Fruit fly (Drosophila melanogaster) whole organism, embryonic: ENCODE results near the gene CG13896.

Experiments
- BEAF-32 ChIP-seq: fragments of 200-800 bp; sonication (Bioruptor generic); optimal IDR thresholded peaks from 3 replicates; lab custom pipeline; 2017; ENCODE audit warnings: missing biosample characterization, missing genetic modification characterization, mild to moderate bottlenecking, moderate library complexity, missing genetic modification reagents
- Bgb ChIP-seq: fragments of 200-800 bp; sonication (Bioruptor generic); IDR thresholded peaks from 2 replicates; pipeline ENCODE4 v1.3.6; 2022; ENCODE audit warnings: missing biosample characterization, missing genetic modification characterization; ENCODE audit not compliant: partially characterized antibody
- Blimp-1 ChIP-seq: fragments of 200-800 bp; sonication (Bioruptor generic); optimal IDR thresholded peaks from 3 replicates; lab custom pipeline; 2018; ENCODE audit warnings: missing biosample characterization, missing genetic modification characterization, mild to moderate bottlenecking, moderate library complexity, missing genetic modification reagents
- C15 ChIP-seq: fragments of 200-800 bp; sonication (Bioruptor generic); IDR thresholded peaks from 3 replicates; pipeline ENCODE4 v1.3.6; 2022; ENCODE audit warnings: missing biosample characterization, missing genetic modification characterization
- CG11398 ChIP-seq: fragments of 200-800 bp; sonication (Bioruptor generic); optimal IDR thresholded peaks from 2 replicates; lab custom pipeline; 2016; ENCODE audit warnings: missing biosample characterization, missing genetic modification characterization
- CG12391 ChIP-seq: fragments of 200-800 bp; sonication (Bioruptor generic); optimal IDR thresholded peaks from 3 replicates; lab custom pipeline; 2018; ENCODE audit warnings: missing biosample characterization, mild to moderate bottlenecking, missing genetic modification characterization, moderate library complexity
- CG12769 ChIP-seq: fragments of 200-800 bp; sonication (Bioruptor generic); optimal IDR thresholded peaks from 2 replicates; lab custom pipeline; 2019; ENCODE audit warnings: missing biosample characterization, mild to moderate bottlenecking, missing genetic modification characterization, moderate library complexity
- CG15479 ChIP-seq: fragments of 200-800 bp; sonication (Bioruptor generic); optimal IDR thresholded peaks from 3 replicates; lab custom pipeline; 2019; ENCODE audit warnings: missing biosample characterization, mild to moderate bottlenecking, missing genetic modification characterization, moderate library complexity
- CG2129 ChIP-seq: fragments of 200-800 bp; sonication (Bioruptor generic); IDR thresholded peaks from 2 replicates; pipeline ENCODE4 v1.3.6; 2022; ENCODE audit warnings: missing biosample characterization, missing genetic modification characterization; ENCODE audit not compliant: partially characterized antibody
- CG31365 ChIP-seq: fragments of 200-800 bp; sonication (Bioruptor generic); optimal IDR thresholded peaks from 2 replicates; lab custom pipeline; 2018; ENCODE audit warnings: missing biosample characterization, mild to moderate bottlenecking, missing genetic modification characterization
- CG31441 ChIP-seq: fragments of 200-800 bp; sonication (Bioruptor generic); IDR thresholded peaks from 2 replicates; pipeline ENCODE4 v1.3.6; 2022; ENCODE audit warnings: missing biosample characterization, missing genetic modification characterization
- CG3281 ChIP-seq: fragments of 200-800 bp; sonication (Bioruptor generic); optimal IDR thresholded peaks from 3 replicates; lab custom pipeline; 2017; ENCODE audit warnings: missing biosample characterization, mild to moderate bottlenecking, missing genetic modification characterization
- CG34422 ChIP-seq: fragments of 200-800 bp; sonication (Bioruptor generic); IDR thresholded peaks from 3 replicates; pipeline ENCODE4 v1.3.6; 2022; ENCODE audit warnings: missing biosample characterization, missing genetic modification characterization
- CG4854 ChIP-seq: fragments of 200-800 bp; sonication (Bioruptor generic); optimal IDR thresholded peaks from 2 replicates; lab custom pipeline; 2016; ENCODE audit warnings: missing biosample characterization, missing genetic modification characterization, inconsistent platforms
- CG6791 ChIP-seq: fragments of 200-800 bp; sonication (Bioruptor generic); IDR thresholded peaks from 3 replicates; pipeline ENCODE4 v1.3.6; 2022; ENCODE audit warnings: missing biosample characterization, missing genetic modification characterization; ENCODE audit not compliant: partially characterized antibody
- CG7987 ChIP-seq: fragments of 200-800 bp; sonication (Bioruptor generic); optimal IDR thresholded peaks from 2 replicates; lab custom pipeline; 2018; ENCODE audit warnings: missing biosample characterization, mild to moderate bottlenecking, missing genetic modification characterization, moderate library complexity
- CG9797 ChIP-seq: fragments of 200-800 bp; sonication (Bioruptor generic); optimal IDR thresholded peaks from 3 replicates; lab custom pipeline; 2018; ENCODE audit warnings: missing biosample characterization, mild to moderate bottlenecking, missing genetic modification characterization
- D ChIP-seq, 2 experiments: fragments of 200-800 bp in 1 of 2; fragments of >200 bp in 1 of 2; sonication (Bioruptor generic) in 1 of 2; optimal IDR thresholded peaks; 2 replicates in 1 of 2; 3 replicates in 1 of 2; lab custom pipeline; 2017; ENCODE audit warnings: mild to moderate bottlenecking in 1 of 2, missing biosample characterization in 1 of 2, missing genetic modification characterization in 1 of 2, missing genetic modification reagents in 1 of 2
- Dad ChIP-seq: fragments of 200-800 bp; sonication (Bioruptor generic); optimal IDR thresholded peaks from 3 replicates; lab custom pipeline; 2016; ENCODE audit warnings: missing biosample characterization, missing genetic modification characterization
- Dp ChIP-seq: fragments of 200-800 bp; sonication (Bioruptor generic); optimal IDR thresholded peaks from 2 replicates; lab custom pipeline; 2018; ENCODE audit warnings: missing biosample characterization, mild to moderate bottlenecking, missing genetic modification characterization, moderate library complexity
- E2f2 ChIP-seq: fragments of 200-800 bp; sonication (Bioruptor generic); IDR thresholded peaks from 2 replicates; pipeline ENCODE4 v1.3.6; 2022; ENCODE audit warnings: missing biosample characterization, missing genetic modification characterization
- Ets65A ChIP-seq: fragments of 200-800 bp; sonication (Bioruptor generic); peaks from one replicate; lab custom pipeline; 2016; ENCODE audit warnings: missing biosample characterization, missing genetic modification characterization
- HLH54F ChIP-seq: fragments of 200-800 bp; sonication (Bioruptor generic); optimal IDR thresholded peaks from 3 replicates; lab custom pipeline; 2016; ENCODE audit warnings: missing biosample characterization, missing genetic modification characterization
- MTF-1 ChIP-seq: fragments of 200-800 bp; sonication (Bioruptor generic); optimal IDR thresholded peaks from 2 replicates; lab custom pipeline; 2018; ENCODE audit warnings: missing biosample characterization, mild to moderate bottlenecking, missing genetic modification characterization, borderline replicate concordance
- Sox100B ChIP-seq: fragments of 200-800 bp; sonication (Bioruptor generic); optimal IDR thresholded peaks from 3 replicates; lab custom pipeline; 2018; ENCODE audit warnings: missing biosample characterization, mild to moderate bottlenecking, missing genetic modification characterization
- Sry-β ChIP-seq: fragments of 200-800 bp; sonication (Bioruptor generic); optimal IDR thresholded peaks from 2 replicates; lab custom pipeline; 2018; ENCODE audit warnings: missing biosample characterization, mild to moderate bottlenecking, missing genetic modification characterization, moderate library complexity
- TFAM ChIP-seq: fragments of 200-800 bp; sonication (Bioruptor generic); optimal IDR thresholded peaks from 2 replicates; lab custom pipeline; 2017; ENCODE audit warnings: missing biosample characterization, missing genetic modification characterization, inconsistent platforms
- cas ChIP-seq: fragments of 200-800 bp; sonication (Bioruptor generic); IDR thresholded peaks from 2 replicates; pipeline ENCODE4 v1.3.6; 2022; ENCODE audit warnings: missing biosample characterization, missing genetic modification characterization
- cwo ChIP-seq: fragments of 200-800 bp; sonication (Bioruptor generic); optimal IDR thresholded peaks from 3 replicates; lab custom pipeline; 2017; ENCODE audit warnings: missing biosample characterization, missing genetic modification characterization, mild to moderate bottlenecking, moderate library complexity, missing genetic modification reagents
- disco-r ChIP-seq: fragments of 200-800 bp; sonication (Bioruptor generic); optimal IDR thresholded peaks from 2 replicates; lab custom pipeline; 2016; ENCODE audit warnings: missing biosample characterization, missing genetic modification characterization
- dmrt11E ChIP-seq: fragments of 200-800 bp; sonication (Bioruptor generic); optimal IDR thresholded peaks from 3 replicates; lab custom pipeline; 2018; ENCODE audit warnings: missing biosample characterization, mild to moderate bottlenecking, missing genetic modification characterization, moderate library complexity
- dmrt99B ChIP-seq: fragments of 200-800 bp; sonication (Bioruptor generic); optimal IDR thresholded peaks from 2 replicates; lab custom pipeline; 2018; ENCODE audit warnings: missing biosample characterization, mild to moderate bottlenecking, missing genetic modification characterization, moderate library complexity
- fu2 ChIP-seq: fragments of 200-800 bp; sonication (Bioruptor generic); optimal IDR thresholded peaks from 2 replicates; lab custom pipeline; 2016; ENCODE audit warnings: missing biosample characterization, missing genetic modification characterization
- grn ChIP-seq: fragments of 200-800 bp; sonication (Bioruptor generic); optimal IDR thresholded peaks from 3 replicates; lab custom pipeline; 2017; ENCODE audit warnings: missing biosample characterization, missing genetic modification characterization
- gsb-n ChIP-seq: fragments of 200-800 bp; sonication (Bioruptor generic); optimal IDR thresholded peaks from 3 replicates; lab custom pipeline; 2018; ENCODE audit warnings: missing biosample characterization, mild to moderate bottlenecking, missing genetic modification characterization
- kay ChIP-seq: fragments of 200-800 bp; sonication (Bioruptor generic); optimal IDR thresholded peaks from 2 replicates; lab custom pipeline; 2016; ENCODE audit warnings: missing biosample characterization, missing genetic modification characterization
- ken ChIP-seq: fragments of 200-800 bp; sonication (Bioruptor generic); IDR thresholded peaks from 3 replicates; pipeline ENCODE4 v1.3.6; 2022; ENCODE audit warnings: missing biosample characterization, missing genetic modification characterization
- lmd ChIP-seq: fragments of 200-800 bp; sonication (Bioruptor generic); IDR thresholded peaks from 2 replicates; pipeline ENCODE4 v1.3.6; 2022; ENCODE audit warnings: missing biosample characterization, missing genetic modification characterization
- onecut ChIP-seq: fragments of 200-800 bp; sonication (Bioruptor generic); IDR thresholded peaks from 2 replicates; pipeline ENCODE4 v1.3.6; 2022; ENCODE audit warnings: missing biosample characterization, missing genetic modification characterization
- pan ChIP-seq, 4 experiments: fragments of >200 bp in 3 of 4; fragments of 200-800 bp in 1 of 4; sonication (Bioruptor generic) in 1 of 4; optimal IDR thresholded peaks in 3 of 4; IDR thresholded peaks in 1 of 4; 2 replicates each; pipeline versions ENCODE4 v1.3.6 to Lab custom; 2017 to 2022; ENCODE audit warnings: missing biosample characterization in 2 of 4, missing genetic modification characterization in 2 of 4, mixed read lengths in 1 of 4
- salm ChIP-seq: fragments of 200-800 bp; sonication (Bioruptor generic); optimal IDR thresholded peaks from 2 replicates; lab custom pipeline; 2018; ENCODE audit warnings: missing biosample characterization, mild to moderate bottlenecking, missing genetic modification characterization
- sd ChIP-seq: fragments of 200-800 bp; sonication (Bioruptor generic); optimal IDR thresholded peaks from 3 replicates; lab custom pipeline; 2018; ENCODE audit warnings: missing biosample characterization, mild to moderate bottlenecking, missing genetic modification characterization, moderate library complexity
- toy ChIP-seq: fragments of 200-800 bp; sonication (Bioruptor generic); IDR thresholded peaks from 2 replicates; pipeline ENCODE4 v1.3.6; 2022; ENCODE audit warnings: missing biosample characterization, missing genetic modification characterization
- trh ChIP-seq: fragments of 200-800 bp; sonication (Bioruptor generic); optimal IDR thresholded peaks from 2 replicates; lab custom pipeline; 2016; ENCODE audit warnings: missing biosample characterization, missing genetic modification characterization
- ttk ChIP-seq: fragments of 200-800 bp; sonication (Bioruptor generic); IDR thresholded peaks from 2 replicates; pipeline ENCODE4 v2.1.2; 2022; ENCODE audit warnings: missing biosample characterization, missing genetic modification characterization
- vnd ChIP-seq: fragments of 200-800 bp; sonication (Bioruptor generic); IDR thresholded peaks from 3 replicates; pipeline ENCODE4 v1.3.6; 2022; ENCODE audit warnings: missing biosample characterization, missing genetic modification characterization; ENCODE audit not compliant: partially characterized antibody
- z ChIP-seq: fragments of 200-800 bp; sonication (Bioruptor generic); IDR thresholded peaks from 3 replicates; pipeline ENCODE4 v1.3.6; 2022; ENCODE audit warnings: missing biosample characterization, missing genetic modification characterization

Gene CG13896

DNA sequence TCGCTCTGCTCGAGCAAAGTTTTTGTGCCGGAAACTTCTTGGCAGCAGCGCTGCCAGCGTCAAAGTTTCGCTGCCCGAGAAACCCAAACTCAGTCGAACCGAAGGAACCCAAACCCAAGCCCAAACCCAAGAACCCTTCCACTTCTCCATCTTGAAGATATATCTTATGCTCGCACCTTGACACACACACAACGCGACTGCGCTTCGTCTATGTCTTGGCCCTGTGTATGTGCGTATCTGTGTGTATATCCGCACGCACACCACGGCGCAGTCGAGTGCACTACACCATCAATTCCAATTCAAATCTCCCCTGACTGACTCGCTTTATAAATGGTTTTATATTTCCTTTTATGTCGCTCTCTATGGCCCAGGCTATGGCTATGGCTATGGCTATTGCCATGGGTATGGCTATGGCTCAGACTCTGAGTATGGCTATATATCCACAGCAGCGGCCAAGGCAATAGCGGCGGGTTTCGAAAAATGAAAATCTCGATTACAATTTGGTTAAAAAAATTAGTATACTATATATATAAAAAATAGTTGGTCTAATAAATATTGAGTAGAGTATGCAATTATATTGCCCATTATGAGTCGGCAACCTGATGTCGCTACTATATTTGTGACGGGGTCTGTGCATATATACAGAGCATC lies 15.1 kb downstream of the CG13896 start (continued):
- peak; percentile 85 for TF ChIP-seq CG31365 (tag; lab: Kevin White, UChicago)
- peak; percentile 95 for TF ChIP-seq ken (GFP tag; lab: Robert Waterston, UW)
- peak; percentile 94 for TF ChIP-seq Sox100B (GFP tag; lab: Kevin White, UChicago)
- TF ChIP-seq toy (GFP tag; lab: Robert Waterston, UW) = peak; percentile 92
- peak; percentile 54 for TF ChIP-seq HLH54F (GFP tag; lab: Kevin White, UChicago)
- no peak for TF ChIP-seq CG2129 (GFP tag; lab: Robert Waterston, UW)
- TF ChIP-seq lmd (GFP tag; lab: Robert Waterston, UW) = peak; percentile 95
- peak; percentile 97 for TF ChIP-seq CG12391 (tag; lab: Kevin White, UChicago)
- peak; percentile 97 for TF ChIP-seq dmrt99B (tag; lab: Kevin White, UChicago)
- no peak for TF ChIP-seq disco-r
- peak; percentile 99 for TF ChIP-seq CG31441 (GFP tag; lab: Robert Waterston, UW)
- TF ChIP-seq C15 = peak; percentile 90
- no peak for TF ChIP-seq fu2
- peak; percentile 94 for TF ChIP-seq CG34422 (GFP tag; lab: Robert Waterston, UW)
- TF ChIP-seq CG3281 (GFP tag; lab: Kevin White, UChicago) = peak; percentile 95
- TF ChIP-seq Sry-β (GFP tag; lab: Kevin White, UChicago) = peak; percentile 73
- peak; percentile 93 for TF ChIP-seq MTF-1 (GFP tag; lab: Kevin White, UChicago)
- peak; percentile 95 for TF ChIP-seq onecut (GFP tag; lab: Robert Waterston, UW)
- peak; percentile 9 for TF ChIP-seq BEAF-32 (GFP tag; lab: Kevin White, UChicago)
- TF ChIP-seq TFAM (GFP tag; lab: Kevin White, UChicago) = peak; percentile 82
- TF ChIP-seq gsb-n (tag; lab: Kevin White, UChicago) = peak; percentile 97
- no peak for TF ChIP-seq Bgb
- TF ChIP-seq sd (tag; lab: Kevin White, UChicago) = peak; percentile 76
- TF ChIP-seq CG9797 (GFP tag; lab: Kevin White, UChicago) = peak; percentile 61
- TF ChIP-seq D (optimal IDR thresholded peaks at IDR 0.05; lab: Kevin White, UChicago) = no peak
- TF ChIP-seq D (GFP tag; optimal IDR thresholded peaks at IDR 0.05; lab: Kevin White, UChicago) = peak; percentile 96
- TF ChIP-seq CG12769 (tag; lab: Kevin White, UChicago) = peak; percentile 91
- peak; percentile 67 for TF ChIP-seq CG6791 (GFP tag; lab: Robert Waterston, UW)
- peak; percentile 95 for TF ChIP-seq Blimp-1 (GFP tag; lab: Kevin White, UChicago)
- peak; percentile 90 for TF ChIP-seq trh (GFP tag; lab: Kevin White, UChicago)
- peak; percentile 95 for TF ChIP-seq salm (tag; lab: Kevin White, UChicago)
- TF ChIP-seq CG4854 (GFP tag; lab: Kevin White, UChicago) = peak; percentile 81
- peak; percentile 89 for TF ChIP-seq kay (GFP tag; lab: Kevin White, UChicago)
- TF ChIP-seq Dad (GFP tag; lab: Kevin White, UChicago) = peak; percentile 66
- TF ChIP-seq CG15479 = peak; percentile 52
- peak; percentile 77 for TF ChIP-seq E2f2 (GFP tag; lab: Robert Waterston, UW)
- TF ChIP-seq Ets65A (GFP tag; lab: Kevin White, UChicago) = peak; percentile 90
- TF ChIP-seq Dp = peak; percentile 12
- TF ChIP-seq CG7987 (GFP tag; lab: Kevin White, UChicago) = peak; percentile 91
- peak; percentile 93 for TF ChIP-seq cwo (GFP tag; lab: Kevin White, UChicago)
- no peak for TF ChIP-seq grn (GFP tag; lab: Kevin White, UChicago)
- peak; percentile 30; the same call in 1 of the 3 replicates for TF ChIP-seq z (GFP tag; lab: Robert Waterston, UW)
- no peak for TF ChIP-seq pan (optimal IDR thresholded peaks at IDR 0.05; lab: Kevin White, UChicago)
- peak in 1 of 2 experiments; percentile 96 for TF ChIP-seq pan (GFP tag; optimal IDR thresholded peaks at IDR 0.05 in 1 of 2, IDR thresholded peaks at IDR 0.05 in 1 of 2)
- 0 out of 2 replicates have a peak, but pooled peaks have one; percentile 72 for TF ChIP-seq cas
- no peak for TF ChIP-seq vnd (GFP tag; lab: Robert Waterston, UW)
- TF ChIP-seq CG11398 (GFP tag; lab: Kevin White, UChicago) = peak; percentile 47
- TF ChIP-seq dmrt11E (tag; lab: Kevin White, UChicago) = peak; percentile 98
- peak; percentile 95 for TF ChIP-seq ttk (GFP tag; lab: Robert Waterston, UW)
